Worm (Caenorhabditis elegans) whole organism, late embryonic: ENCODE measurements around the gene F45B8.5.

Experiments
- C38D4.7 ChIP-seq: fragments of 200-800 bp; sonication (Bioruptor generic); optimal IDR thresholded peaks from 2 replicates; lab custom pipeline; 2018; ENCODE audit warnings: mild to moderate bottlenecking, missing genetic modification characterization, moderate library complexity, missing compliant biosample characterization
- K09A11.1 ChIP-seq: sonication (generic microtip); optimal IDR thresholded peaks from 2 replicates; lab custom pipeline; 2017; ENCODE audit warnings: antibody characterized with exemption, mild to moderate bottlenecking, missing genetic modification characterization, missing compliant biosample characterization; ENCODE audit not compliant: insufficient read depth
- ceh-18 ChIP-seq: sonication (generic microtip); optimal IDR thresholded peaks from 2 replicates; lab custom pipeline; 2016; ENCODE audit warnings: missing genetic modification characterization, missing compliant biosample characterization
- ceh-22 ChIP-seq: sonication (generic microtip); optimal IDR thresholded peaks from 2 replicates; lab custom pipeline; 2017; ENCODE audit warnings: missing biosample characterization, missing genetic modification characterization
- ceh-30 ChIP-seq: fragments of 150-350 bp; optimal IDR thresholded peaks from 2 replicates; lab custom pipeline; 2014; ENCODE audit warnings: missing biosample characterization, missing genetic modification characterization
- ceh-9 ChIP-seq: sonication (generic microtip); optimal IDR thresholded peaks from 2 replicates; lab custom pipeline; 2016; ENCODE audit warnings: mild to moderate bottlenecking, missing genetic modification characterization, inconsistent platforms, missing compliant biosample characterization
- ets-4 ChIP-seq: sonication (generic microtip); optimal IDR thresholded peaks from 2 replicates; lab custom pipeline; 2016; ENCODE audit warnings: missing genetic modification characterization, missing compliant biosample characterization
- fkh-10 ChIP-seq: fragments of 150-350 bp; optimal IDR thresholded peaks from 2 replicates; lab custom pipeline; 2014; ENCODE audit warnings: missing biosample characterization, missing genetic modification reagents, missing genetic modification characterization
- hlh-15 ChIP-seq: sonication (generic microtip); optimal IDR thresholded peaks from 2 replicates; lab custom pipeline; 2016; ENCODE audit warnings: missing genetic modification characterization, missing compliant biosample characterization
- hlh-6 ChIP-seq: sonication (generic microtip); optimal IDR thresholded peaks from 2 replicates; lab custom pipeline; 2016; ENCODE audit warnings: missing genotype, missing genetic modification characterization, missing compliant biosample characterization
- mec-3 ChIP-seq: sonication (generic microtip); optimal IDR thresholded peaks from 2 replicates; lab custom pipeline; 2016; ENCODE audit warnings: borderline replicate concordance, missing genetic modification characterization, missing compliant biosample characterization
- nhr-232 ChIP-seq: sonication (generic microtip); optimal IDR thresholded peaks from 2 replicates; lab custom pipeline; 2016; ENCODE audit warnings: missing genetic modification characterization, missing compliant biosample characterization
- npax-4 ChIP-seq: sonication (generic microtip); optimal IDR thresholded peaks from 2 replicates; lab custom pipeline; 2016; ENCODE audit warnings: missing genetic modification characterization, missing compliant biosample characterization
- pag-3 ChIP-seq: sonication (generic microtip); optimal IDR thresholded peaks from 2 replicates; lab custom pipeline; 2016; ENCODE audit warnings: missing compliant biosample characterization, missing genetic modification characterization, borderline replicate concordance
- pha-4 ChIP-seq: fragments of 150-350 bp; optimal IDR thresholded peaks from 2 replicates; lab custom pipeline; 2018; ENCODE audit warnings: missing biosample characterization, missing genetic modification reagents, missing genetic modification characterization
- pros-1 ChIP-seq: fragments of 150-350 bp; optimal IDR thresholded peaks from 2 replicates; lab custom pipeline; 2014; ENCODE audit warnings: missing biosample characterization, missing genetic modification reagents, missing genetic modification characterization
- rnt-1 ChIP-seq: sonication (generic microtip); optimal IDR thresholded peaks from 2 replicates; lab custom pipeline; 2016; ENCODE audit warnings: missing genetic modification characterization, missing compliant biosample characterization
- sdc-2 ChIP-seq: sonication (generic microtip); optimal IDR thresholded peaks from 2 replicates; lab custom pipeline; 2016; ENCODE audit warnings: missing genotype, missing genetic modification characterization, missing compliant biosample characterization
- sox-2 ChIP-seq: fragments of 200-800 bp; sonication (Bioruptor generic); IDR thresholded peaks from 2 replicates; pipeline ENCODE4 v1.3.6; 2022; ENCODE audit warnings: missing genetic modification reagents, missing genetic modification characterization, missing compliant biosample characterization
- tbx-7 ChIP-seq: sonication (generic microtip); optimal IDR thresholded peaks from 2 replicates; lab custom pipeline; 2016; ENCODE audit warnings: missing genotype, missing genetic modification characterization, missing compliant biosample characterization
- unc-3 ChIP-seq, 2 experiments: fragments of 200-800 bp in 1 of 2; sonication (Bioruptor generic) in 1 of 2; sonication (generic microtip) in 1 of 2; conservative IDR thresholded peaks in 1 of 2; optimal IDR thresholded peaks in 1 of 2; 2 replicates each; pipeline versions ENCODE4 v1.3.6 to Lab custom; 2016 to 2022; ENCODE audit warnings: missing compliant biosample characterization in 2 of 2, missing genetic modification characterization in 2 of 2, missing genetic modification reagents in 1 of 2
- unc-42 ChIP-seq: sonication (generic microtip); optimal IDR thresholded peaks from 2 replicates; lab custom pipeline; 2016; ENCODE audit warnings: missing genotype, missing genetic modification characterization, missing compliant biosample characterization
- unc-55 ChIP-seq: sonication (generic microtip); optimal IDR thresholded peaks from 2 replicates; lab custom pipeline; 2017; ENCODE audit warnings: missing biosample characterization, missing genetic modification reagents, missing genetic modification characterization
- ztf-16 ChIP-seq: sonication (generic microtip); optimal IDR thresholded peaks from 2 replicates; lab custom pipeline; 2017; ENCODE audit warnings: missing genetic modification characterization, missing compliant biosample characterization

F45B8.5 gene

ce11 chrX:15011526-15012274 is 45.8 kb downstream of the F45B8.5 start:
- TF ChIP-seq hlh-15 (no peak), unc-42 (peak; percentile 56), pros-1 (tag; lab: Kevin White, UChicago) (no peak), nhr-232 (no peak), sdc-2 (tag; lab: Kevin White, UChicago) (no peak), unc-3 (GFP tag; conservative IDR thresholded peaks at IDR 0.05; lab: Robert Waterston, UW) (0 out of 2 replicates have a peak, but pooled peaks have one; percentile 28), unc-3 (tag; optimal IDR thresholded peaks at IDR 0.05; lab: Kevin White, UChicago) (peak; percentile 82), ceh-30 (tag; lab: Kevin White, UChicago) (no peak)

- TF ChIP-seq unc-3 (GFP tag; conservative IDR thresholded peaks at IDR 0.05; lab: Robert Waterston, UW) (no peak), unc-3 (tag; optimal IDR thresholded peaks at IDR 0.05; lab: Kevin White, UChicago) (no peak), unc-55 (GFP tag; lab: Kevin White, UChicago) (peak; percentile 94), nhr-232 (no peak), rnt-1 (tag; lab: Kevin White, UChicago) (peak; percentile 45), ceh-18 (tag; lab: Kevin White, UChicago) (peak; percentile 52)
These were observed 48.1 kb downstream of the F45B8.5 start for ce11 chrX:15013941-15014453.

ce11 chrX:15016102-15016501 is 50.2 kb downstream of the F45B8.5 start:
- TF ChIP-seq ceh-9 (tag; lab: Kevin White, UChicago) (no peak), tbx-7 (tag; lab: Kevin White, UChicago) (no peak), ceh-22 (tag; lab: Kevin White, UChicago) (no peak), pag-3 (no peak), ztf-16 (tag; lab: Kevin White, UChicago) (no peak), pha-4 (tag; lab: Kevin White, UChicago) (no peak), hlh-6 (no peak), npax-4 (tag; lab: Kevin White, UChicago) (no peak), fkh-10 (GFP tag; lab: Kevin White, UChicago) (no peak), sox-2 (GFP tag; lab: Robert Waterston, UW) (no peak), ceh-30 (tag; lab: Kevin White, UChicago) (no peak), mec-3 (tag; lab: Kevin White, UChicago) (no peak), nhr-232 (no peak), K09A11.1 (tag; lab: Kevin White, UChicago) (no peak), ets-4 (tag; lab: Kevin White, UChicago) (no peak), C38D4.7 (no peak)
